Fruit fly (Drosophila melanogaster) Kc167 (cell line): ENCODE results near the gene pasi2.

Experiments used
- Myc ChIP-seq: fragments of >200 bp; optimal IDR thresholded peaks from 2 replicates; lab custom pipeline; 2017; ENCODE audit warnings: missing external identifiers
- h ChIP-seq: fragments of >200 bp; optimal IDR thresholded peaks from 3 replicates; lab custom pipeline; 2018; ENCODE audit warnings: missing external identifiers
- insv ChIP-seq: fragments of >200 bp; optimal IDR thresholded peaks from 3 replicates; lab custom pipeline; 2018; ENCODE audit warnings: missing external identifiers
- psq ChIP-seq: fragments of >200 bp; optimal IDR thresholded peaks from 2 replicates; lab custom pipeline; 2017; ENCODE audit warnings: missing external identifiers
- ttk ChIP-seq: sonication (Bioruptor generic); optimal IDR thresholded peaks from 2 replicates; lab custom pipeline; 2017; ENCODE audit warnings: missing external identifiers

DNA sequence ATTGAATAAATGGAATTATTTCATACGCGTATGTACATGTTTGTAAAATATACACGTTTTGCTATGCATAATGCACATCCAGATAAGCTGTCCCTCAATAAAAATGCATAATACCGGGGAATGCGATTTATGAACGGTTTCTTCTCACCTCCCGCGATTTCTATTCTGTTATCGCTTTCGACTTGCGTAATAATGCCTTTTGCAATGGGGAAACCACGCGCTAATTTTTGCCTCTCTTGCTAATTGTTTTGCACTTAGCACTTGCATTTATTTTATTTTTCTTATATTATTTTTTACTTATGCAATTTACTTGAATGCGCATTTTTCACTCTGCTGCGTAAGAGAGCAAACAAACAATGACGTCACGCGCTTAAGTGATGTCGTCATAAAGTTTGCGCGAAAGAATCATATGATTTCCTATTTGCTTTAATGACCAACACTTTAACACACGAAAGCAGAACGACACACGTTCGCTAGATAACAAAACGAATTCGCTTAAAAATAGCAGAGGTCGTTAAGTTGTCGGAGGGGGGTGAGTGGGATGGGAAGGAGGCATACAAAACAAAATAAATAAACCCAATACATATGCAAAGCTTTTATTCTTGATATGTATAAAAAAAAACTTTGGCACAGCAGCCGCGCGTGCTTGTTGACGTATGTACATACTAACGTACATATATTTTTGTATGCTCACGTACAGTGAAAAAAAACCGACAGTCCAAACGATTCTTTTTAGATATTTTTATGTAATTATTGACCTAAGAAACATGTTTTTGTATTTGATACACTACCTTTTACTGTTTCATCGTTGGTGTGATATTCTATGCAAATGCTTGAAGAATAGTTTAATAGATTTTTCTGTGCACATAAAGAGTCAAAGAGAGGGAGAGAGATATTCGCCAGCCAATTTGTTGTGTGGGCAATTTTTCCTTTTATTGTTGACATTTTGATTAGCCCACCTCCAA is 16.7 kb downstream of the pasi2 start:
- no peak for TF ChIP-seq Myc (lab: Kevin White, UChicago)
- TF ChIP-seq h (lab: Kevin White, UChicago) = no peak
- no peak for TF ChIP-seq psq (lab: Kevin White, UChicago)
- no peak for TF ChIP-seq insv
- no peak for TF ChIP-seq ttk (lab: Kevin White, UChicago)
